Fruit fly (Drosophila melanogaster) whole organism, embryonic: ENCODE results near the gene CG2767.

Source experiments
- Abd-B ChIP-seq: fragments of 200-800 bp; sonication (Bioruptor generic); optimal IDR thresholded peaks from 2 replicates; lab custom pipeline; 2018; ENCODE audit warnings: missing biosample characterization, mild to moderate bottlenecking, missing genetic modification characterization, moderate library complexity
- Bteb2 ChIP-seq: fragments of 200-800 bp; sonication (Bioruptor generic); optimal IDR thresholded peaks from 2 replicates; lab custom pipeline; 2016; ENCODE audit warnings: missing biosample characterization, missing genetic modification characterization
- CG10979 ChIP-seq: fragments of 200-800 bp; sonication (Bioruptor generic); optimal IDR thresholded peaks from 2 replicates; lab custom pipeline; 2018; ENCODE audit warnings: missing biosample characterization, mild to moderate bottlenecking, missing genetic modification characterization, moderate library complexity
- CG11560 ChIP-seq: fragments of 200-800 bp; sonication (Bioruptor generic); IDR thresholded peaks from 3 replicates; pipeline ENCODE4 v1.3.6; 2022; ENCODE audit warnings: missing biosample characterization, missing genetic modification characterization
- CG12219 ChIP-seq: fragments of 200-800 bp; sonication (Bioruptor generic); optimal IDR thresholded peaks from 3 replicates; lab custom pipeline; 2018; ENCODE audit warnings: missing biosample characterization, mild to moderate bottlenecking, missing genetic modification characterization
- CG15073 ChIP-seq: fragments of 200-800 bp; sonication (Bioruptor generic); optimal IDR thresholded peaks from 2 replicates; lab custom pipeline; 2016; ENCODE audit warnings: missing biosample characterization, missing genetic modification characterization
- CG1603 ChIP-seq: fragments of 200-800 bp; sonication (Bioruptor generic); optimal IDR thresholded peaks from 2 replicates; lab custom pipeline; 2019; ENCODE audit warnings: missing biosample characterization, mild to moderate bottlenecking, missing genetic modification characterization, moderate library complexity
- CG17912 ChIP-seq: fragments of 200-800 bp; sonication (Bioruptor generic); optimal IDR thresholded peaks from 2 replicates; lab custom pipeline; 2018; ENCODE audit warnings: missing biosample characterization, mild to moderate bottlenecking, missing genetic modification characterization
- CG1792 ChIP-seq: fragments of 200-800 bp; sonication (Bioruptor generic); optimal IDR thresholded peaks from 2 replicates; lab custom pipeline; 2016; ENCODE audit warnings: missing biosample characterization, missing genetic modification characterization
- CG2202 ChIP-seq: fragments of 200-800 bp; sonication (Bioruptor generic); optimal IDR thresholded peaks from 2 replicates; lab custom pipeline; 2018; ENCODE audit warnings: missing biosample characterization, mild to moderate bottlenecking, missing genetic modification characterization
- CG2875 ChIP-seq: fragments of 200-800 bp; sonication (Bioruptor generic); optimal IDR thresholded peaks from 2 replicates; lab custom pipeline; 2017; ENCODE audit warnings: missing biosample characterization, mild to moderate bottlenecking, missing genetic modification characterization, missing genetic modification reagents
- CG31388 ChIP-seq: fragments of 200-800 bp; sonication (Bioruptor generic); optimal IDR thresholded peaks from 2 replicates; lab custom pipeline; 2016; ENCODE audit warnings: missing biosample characterization, missing genetic modification characterization
- CG33213 ChIP-seq: fragments of 200-800 bp; sonication (Bioruptor generic); optimal IDR thresholded peaks from 3 replicates; lab custom pipeline; 2016; ENCODE audit warnings: missing biosample characterization, missing genetic modification characterization
- CG4328 ChIP-seq: fragments of 200-800 bp; sonication (Bioruptor generic); optimal IDR thresholded peaks from 3 replicates; lab custom pipeline; 2017; ENCODE audit warnings: missing biosample characterization, missing genetic modification reagents, missing genetic modification characterization
- CG4854 ChIP-seq: fragments of 200-800 bp; sonication (Bioruptor generic); optimal IDR thresholded peaks from 2 replicates; lab custom pipeline; 2016; ENCODE audit warnings: missing biosample characterization, missing genetic modification characterization, inconsistent platforms
- CG9727 ChIP-seq: fragments of 200-800 bp; sonication (Bioruptor generic); optimal IDR thresholded peaks from 3 replicates; lab custom pipeline; 2017; ENCODE audit warnings: missing biosample characterization, mild to moderate bottlenecking, missing genetic modification characterization
- CG9932 ChIP-seq: fragments of 200-800 bp; sonication (Bioruptor generic); IDR thresholded peaks from 2 replicates; pipeline ENCODE4 v1.3.6; 2022; ENCODE audit warnings: missing biosample characterization, missing genetic modification characterization
- Dref ChIP-seq: fragments of 200-800 bp; sonication (Bioruptor generic); IDR thresholded peaks from 2 replicates; pipeline ENCODE4 v1.3.6; 2022; ENCODE audit warnings: missing biosample characterization, missing genetic modification characterization
- Hand ChIP-seq: fragments of 200-800 bp; sonication (Bioruptor generic); optimal IDR thresholded peaks from 2 replicates; lab custom pipeline; 2017; ENCODE audit warnings: mild to moderate bottlenecking, missing biosample characterization, missing genetic modification reagents, missing genetic modification characterization
- HmgD ChIP-seq: fragments of 200-800 bp; sonication (Bioruptor generic); optimal IDR thresholded peaks from 3 replicates; lab custom pipeline; 2016; ENCODE audit warnings: missing biosample characterization, missing genetic modification characterization
- HmgZ ChIP-seq: fragments of 200-800 bp; sonication (Bioruptor generic); optimal IDR thresholded peaks from 2 replicates; lab custom pipeline; 2018; ENCODE audit warnings: missing biosample characterization, mild to moderate bottlenecking, missing genetic modification characterization
- Hr3 ChIP-seq: fragments of 200-800 bp; sonication (Bioruptor generic); optimal IDR thresholded peaks from 3 replicates; lab custom pipeline; 2016; ENCODE audit warnings: missing biosample characterization, missing genetic modification characterization
- MBD-R2 ChIP-seq: fragments of 200-800 bp; sonication (Bioruptor generic); IDR thresholded peaks from 2 replicates; pipeline ENCODE4 v1.3.6; 2022; ENCODE audit warnings: missing biosample characterization, missing genetic modification characterization
- NK7.1 ChIP-seq: fragments of 200-800 bp; sonication (Bioruptor generic); optimal IDR thresholded peaks from 3 replicates; lab custom pipeline; 2016; ENCODE audit warnings: missing biosample characterization, missing genetic modification characterization
- Ptx1 ChIP-seq: fragments of 200-800 bp; sonication (Bioruptor generic); IDR thresholded peaks from 2 replicates; pipeline ENCODE4 v1.3.6; 2022; ENCODE audit warnings: missing biosample characterization, missing genetic modification characterization
- Side ChIP-seq: fragments of 200-800 bp; sonication (Bioruptor generic); optimal IDR thresholded peaks from 2 replicates; lab custom pipeline; 2016; ENCODE audit warnings: missing biosample characterization, missing genetic modification characterization
- Sin3A ChIP-seq: fragments of >200 bp; optimal IDR thresholded peaks from 2 replicates; lab custom pipeline; 2018
- Tbp ChIP-seq: fragments of >200 bp; optimal IDR thresholded peaks from 2 replicates; lab custom pipeline; 2018; ENCODE audit warnings: missing biosample characterization, missing genetic modification characterization
- Usf ChIP-seq: fragments of 200-800 bp; sonication (Bioruptor generic); optimal IDR thresholded peaks from 2 replicates; lab custom pipeline; 2017; ENCODE audit warnings: missing genotype, missing biosample characterization, missing genetic modification characterization
- Xbp1 ChIP-seq: fragments of 200-800 bp; sonication (Bioruptor generic); optimal IDR thresholded peaks from 3 replicates; lab custom pipeline; 2016; ENCODE audit warnings: missing biosample characterization, mild to moderate bottlenecking, missing genetic modification characterization
- Xrp1 ChIP-seq: fragments of 200-800 bp; sonication (Bioruptor generic); IDR thresholded peaks from 2 replicates; pipeline ENCODE4 v1.3.6; 2022; ENCODE audit warnings: missing biosample characterization, missing genetic modification characterization
- ash1 ChIP-seq: fragments of 200-800 bp; sonication (Bioruptor generic); optimal IDR thresholded peaks from 2 replicates; lab custom pipeline; 2018; ENCODE audit warnings: missing biosample characterization, mild to moderate bottlenecking, missing genetic modification characterization
- crc ChIP-seq: fragments of 200-800 bp; sonication (Bioruptor generic); optimal IDR thresholded peaks from 2 replicates; lab custom pipeline; 2016; ENCODE audit warnings: missing biosample characterization, missing genetic modification characterization
- emc ChIP-seq: fragments of 200-800 bp; sonication (Bioruptor generic); optimal IDR thresholded peaks from 2 replicates; lab custom pipeline; 2016; ENCODE audit warnings: missing biosample characterization, missing genetic modification characterization
- en ChIP-seq: fragments of 200-800 bp; sonication (Bioruptor generic); optimal IDR thresholded peaks from 2 replicates; lab custom pipeline; 2016; ENCODE audit warnings: missing biosample characterization, missing genetic modification characterization
- gcm ChIP-seq: fragments of 200-800 bp; sonication (Bioruptor generic); optimal IDR thresholded peaks from 2 replicates; lab custom pipeline; 2019; ENCODE audit warnings: missing biosample characterization, mild to moderate bottlenecking, missing genetic modification characterization, moderate library complexity
- grn ChIP-seq: fragments of 200-800 bp; sonication (Bioruptor generic); optimal IDR thresholded peaks from 3 replicates; lab custom pipeline; 2017; ENCODE audit warnings: missing biosample characterization, missing genetic modification characterization
- lilli ChIP-seq: fragments of 200-800 bp; sonication (Bioruptor generic); optimal IDR thresholded peaks from 3 replicates; lab custom pipeline; 2016; ENCODE audit warnings: missing biosample characterization, missing genetic modification characterization
- mam ChIP-seq: fragments of 200-800 bp; sonication (Bioruptor generic); optimal IDR thresholded peaks from 3 replicates; lab custom pipeline; 2016; ENCODE audit warnings: missing biosample characterization, missing genetic modification characterization
- nmo ChIP-seq: fragments of 200-800 bp; sonication (Bioruptor generic); optimal IDR thresholded peaks from 2 replicates; lab custom pipeline; 2018; ENCODE audit warnings: missing biosample characterization, mild to moderate bottlenecking, missing genetic modification characterization, moderate library complexity
- oc ChIP-seq: fragments of 200-800 bp; sonication (Bioruptor generic); optimal IDR thresholded peaks from 2 replicates; lab custom pipeline; 2018; ENCODE audit warnings: missing biosample characterization, mild to moderate bottlenecking, missing genetic modification characterization, moderate library complexity
- org-1 ChIP-seq: fragments of 200-800 bp; sonication (Bioruptor generic); optimal IDR thresholded peaks from 2 replicates; lab custom pipeline; 2017; ENCODE audit warnings: missing biosample characterization, missing genetic modification characterization
- phol ChIP-seq: fragments of 200-800 bp; sonication (Bioruptor generic); optimal IDR thresholded peaks from 3 replicates; lab custom pipeline; 2018; ENCODE audit warnings: missing biosample characterization, mild to moderate bottlenecking, missing genetic modification characterization, moderate library complexity
- ranshi ChIP-seq: fragments of 200-800 bp; sonication (Bioruptor generic); IDR thresholded peaks from 2 replicates; pipeline ENCODE4 v1.3.6; 2022; ENCODE audit warnings: missing biosample characterization, missing genetic modification characterization
- repo ChIP-seq: fragments of 200-800 bp; sonication (Bioruptor generic); optimal IDR thresholded peaks from 2 replicates; lab custom pipeline; 2016; ENCODE audit warnings: missing biosample characterization, missing genetic modification characterization
- sc ChIP-seq, 3 experiments: fragments of >200 bp in 2 of 3; fragments of 200-800 bp in 1 of 3; sonication (Bioruptor generic) in 1 of 3; optimal IDR thresholded peaks; 2 replicates in 2 of 3; 3 replicates in 1 of 3; lab custom pipeline; 2017; ENCODE audit warnings: mild to moderate bottlenecking in 1 of 3, missing biosample characterization in 1 of 3, missing genetic modification characterization in 1 of 3, missing genetic modification reagents in 1 of 3
- so ChIP-seq: fragments of 200-800 bp; sonication (Bioruptor generic); IDR thresholded peaks from 3 replicates; pipeline ENCODE4 v1.3.6; 2022; ENCODE audit warnings: missing biosample characterization, missing genetic modification characterization
- stc ChIP-seq: fragments of 200-800 bp; sonication (Bioruptor generic); IDR thresholded peaks from 2 replicates; pipeline ENCODE4 v1.3.6; 2022; ENCODE audit warnings: missing biosample characterization, missing genetic modification characterization
- tll ChIP-seq, 2 experiments: fragments of 200-800 bp in 1 of 2; fragments of >200 bp in 1 of 2; sonication (Bioruptor generic) in 1 of 2; optimal IDR thresholded peaks; 2 replicates each; lab custom pipeline; 2017 to 2019; ENCODE audit warnings: missing biosample characterization in 2 of 2, missing genetic modification characterization in 2 of 2, mild to moderate bottlenecking in 1 of 2, moderate library complexity in 1 of 2
- vvl ChIP-seq: fragments of 200-800 bp; sonication (Bioruptor generic); IDR thresholded peaks from 2 replicates; pipeline ENCODE4 v1.3.6; 2022; ENCODE audit warnings: missing biosample characterization, missing genetic modification characterization
- wdn ChIP-seq: fragments of 200-800 bp; sonication (Bioruptor generic); IDR thresholded peaks from 2 replicates; pipeline ENCODE4 v1.3.6; 2022; ENCODE audit warnings: missing biosample characterization, missing genetic modification characterization
- z ChIP-seq: fragments of 200-800 bp; sonication (Bioruptor generic); IDR thresholded peaks from 3 replicates; pipeline ENCODE4 v1.3.6; 2022; ENCODE audit warnings: missing biosample characterization, missing genetic modification characterization

CG2767 gene

dm6 chr3R:8009080-8009620 lies 1.2 kb upstream of the CG2767 start, which contains the start of the genes CG11052 and CG3223 (continued):
- TF ChIP-seq Xrp1 (GFP tag; lab: Robert Waterston, UW) (no peak), nmo (GFP tag; lab: Kevin White, UChicago) (peak; percentile 21), repo (GFP tag; lab: Kevin White, UChicago) (no peak), phol (tag; lab: Kevin White, UChicago) (peak; percentile 22), CG9727 (GFP tag; lab: Kevin White, UChicago) (no peak), sc (optimal IDR thresholded peaks at IDR 0.05; lab: Kevin White, UChicago) (no peak), sc (GFP tag; optimal IDR thresholded peaks at IDR 0.05; lab: Kevin White, UChicago) (no peak), CG17912 (no peak), Dref (GFP tag; lab: Robert Waterston, UW) (peak; percentile 68), CG1603 (tag; lab: Kevin White, UChicago) (peak; percentile 48), NK7.1 (GFP tag; lab: Kevin White, UChicago) (no peak), oc (no peak), Hr3 (GFP tag; lab: Kevin White, UChicago) (peak; percentile 1), wdn (GFP tag; lab: Robert Waterston, UW) (no peak), CG2202 (no peak), stc (GFP tag; lab: Robert Waterston, UW) (no peak), CG10979 (tag; lab: Kevin White, UChicago) (peak; percentile 1), z (GFP tag; lab: Robert Waterston, UW) (no peak), CG4328 (GFP tag; lab: Kevin White, UChicago) (no peak), CG2875 (GFP tag; lab: Kevin White, UChicago) (no peak), Xbp1 (peak; percentile 40), CG11560 (no peak), Bteb2 (GFP tag; lab: Kevin White, UChicago) (no peak), HmgD (GFP tag; lab: Kevin White, UChicago) (no peak), ash1 (GFP tag; lab: Kevin White, UChicago) (no peak), CG15073 (GFP tag; lab: Kevin White, UChicago) (no peak), org-1 (no peak), CG1792 (no peak), mam (peak; percentile 8), HmgZ (tag; lab: Kevin White, UChicago) (peak; percentile 66), so (GFP tag; lab: Robert Waterston, UW) (no peak), Side (GFP tag; lab: Kevin White, UChicago) (peak; percentile 24), ranshi (GFP tag; lab: Robert Waterston, UW) (no peak), Hand (GFP tag; lab: Kevin White, UChicago) (no peak), CG4854 (GFP tag; lab: Kevin White, UChicago) (no peak), en (GFP tag; lab: Kevin White, UChicago) (no peak), tll (GFP tag; optimal IDR thresholded peaks at IDR 0.05; lab: Kevin White, UChicago) (no peak), CG12219 (no peak), Tbp (GFP tag; lab: Kevin White, UChicago) (no peak), lilli (GFP tag; lab: Kevin White, UChicago) (peak; percentile 25), CG33213 (GFP tag; lab: Kevin White, UChicago) (no peak), vvl (GFP tag; lab: Robert Waterston, UW) (peak; percentile 51), CG31388 (GFP tag; lab: Kevin White, UChicago) (no peak), Ptx1 (no peak), gcm (no peak), Usf (GFP tag; lab: Kevin White, UChicago) (no peak), grn (GFP tag; lab: Kevin White, UChicago) (no peak), emc (GFP tag; lab: Kevin White, UChicago) (no peak), crc (GFP tag; lab: Kevin White, UChicago) (no peak), Sin3A (lab: Kevin White, UChicago) (peak; percentile 54), CG9932 (peak; percentile 69), Abd-B (GFP tag; lab: Kevin White, UChicago) (no peak), MBD-R2 (GFP tag; lab: Robert Waterston, UW) (peak; percentile 81)
